Fruit fly (Drosophila melanogaster) whole organism, embryonic: Measurements from ENCODE around the gene MED27.
A peak's percentile ranks its signal among the peaks of the same experiment; 100 is the strongest.

Source experiments
- ATbp ChIP-seq: fragments of 200-800 bp; sonication (Bioruptor generic); optimal IDR thresholded peaks from 2 replicates; lab custom pipeline; 2017; ENCODE audit warnings: missing biosample characterization, mild to moderate bottlenecking, missing genetic modification characterization, missing genetic modification reagents
- Ada2b ChIP-seq: fragments of 200-800 bp; sonication (Bioruptor generic); IDR thresholded peaks from 2 replicates; pipeline ENCODE4 v1.3.6; 2022; ENCODE audit warnings: missing biosample characterization, missing genetic modification characterization
- CG11560 ChIP-seq: fragments of 200-800 bp; sonication (Bioruptor generic); IDR thresholded peaks from 3 replicates; pipeline ENCODE4 v1.3.6; 2022; ENCODE audit warnings: missing biosample characterization, missing genetic modification characterization
- CG11696 ChIP-seq: fragments of 200-800 bp; sonication (Bioruptor generic); IDR thresholded peaks from 2 replicates; pipeline ENCODE4 v1.3.6; 2022; ENCODE audit warnings: missing biosample characterization, missing genetic modification characterization
- CG11723 ChIP-seq: fragments of 200-800 bp; sonication (Bioruptor generic); optimal IDR thresholded peaks from 2 replicates; lab custom pipeline; 2017; ENCODE audit warnings: missing biosample characterization, mild to moderate bottlenecking, missing genetic modification characterization
- CG13424 ChIP-seq: fragments of 200-800 bp; sonication (Bioruptor generic); optimal IDR thresholded peaks from 2 replicates; lab custom pipeline; 2019; ENCODE audit warnings: missing biosample characterization, mild to moderate bottlenecking, missing genetic modification characterization, moderate library complexity
- CG14860 ChIP-seq: fragments of 200-800 bp; sonication (Bioruptor generic); IDR thresholded peaks from 3 replicates; pipeline ENCODE4 v1.3.6; 2022; ENCODE audit warnings: missing biosample characterization, missing genetic modification characterization; ENCODE audit not compliant: partially characterized antibody
- CG1602 ChIP-seq: fragments of 200-800 bp; sonication (Bioruptor generic); optimal IDR thresholded peaks from 3 replicates; lab custom pipeline; 2016; ENCODE audit warnings: missing biosample characterization, missing genetic modification characterization
- CG17612 ChIP-seq: fragments of 200-800 bp; sonication (Bioruptor generic); IDR thresholded peaks from 2 replicates; pipeline ENCODE4 v1.3.6; 2022; ENCODE audit warnings: missing biosample characterization, missing genetic modification characterization
- CG1832 ChIP-seq: fragments of 200-800 bp; sonication (Bioruptor generic); optimal IDR thresholded peaks from 2 replicates; lab custom pipeline; 2017; ENCODE audit warnings: missing biosample characterization, mild to moderate bottlenecking, missing genetic modification characterization, inconsistent platforms
- CG18599 ChIP-seq: fragments of 200-800 bp; sonication (Bioruptor generic); optimal IDR thresholded peaks from 3 replicates; lab custom pipeline; 2017; ENCODE audit warnings: missing biosample characterization, missing genetic modification characterization, mild to moderate bottlenecking, moderate library complexity, missing genetic modification reagents
- CG2116 ChIP-seq: fragments of 200-800 bp; sonication (Bioruptor generic); optimal IDR thresholded peaks from 3 replicates; lab custom pipeline; 2018; ENCODE audit warnings: missing biosample characterization, mild to moderate bottlenecking, missing genetic modification characterization
- CG2129 ChIP-seq: fragments of 200-800 bp; sonication (Bioruptor generic); IDR thresholded peaks from 2 replicates; pipeline ENCODE4 v1.3.6; 2022; ENCODE audit warnings: missing biosample characterization, missing genetic modification characterization; ENCODE audit not compliant: partially characterized antibody
- CG2678 ChIP-seq: fragments of 200-800 bp; sonication (Bioruptor generic); optimal IDR thresholded peaks from 3 replicates; lab custom pipeline; 2019; ENCODE audit warnings: missing biosample characterization, mild to moderate bottlenecking, missing genetic modification characterization, moderate library complexity
- CG4617 ChIP-seq: fragments of 200-800 bp; sonication (Bioruptor generic); optimal IDR thresholded peaks from 3 replicates; lab custom pipeline; 2016; ENCODE audit warnings: missing biosample characterization, missing genetic modification characterization, borderline replicate concordance
- CG4854 ChIP-seq: fragments of 200-800 bp; sonication (Bioruptor generic); optimal IDR thresholded peaks from 2 replicates; lab custom pipeline; 2016; ENCODE audit warnings: missing biosample characterization, missing genetic modification characterization, inconsistent platforms
- CG6254 ChIP-seq: fragments of 200-800 bp; sonication (Bioruptor generic); optimal IDR thresholded peaks from 3 replicates; lab custom pipeline; 2017; ENCODE audit warnings: mild to moderate bottlenecking, missing biosample characterization, missing genetic modification reagents, missing genetic modification characterization
- CG8089 ChIP-seq: fragments of 200-800 bp; sonication (Bioruptor generic); optimal IDR thresholded peaks from 3 replicates; lab custom pipeline; 2016; ENCODE audit warnings: missing biosample characterization, missing genetic modification characterization
- CG9437 ChIP-seq: fragments of 200-800 bp; sonication (Bioruptor generic); optimal IDR thresholded peaks from 2 replicates; lab custom pipeline; 2018; ENCODE audit warnings: missing biosample characterization, mild to moderate bottlenecking, missing genetic modification characterization
- CHES-1-like ChIP-seq: fragments of 200-800 bp; sonication (Bioruptor generic); optimal IDR thresholded peaks from 2 replicates; lab custom pipeline; 2016; ENCODE audit warnings: missing biosample characterization, missing genetic modification characterization
- D ChIP-seq, 2 experiments: fragments of 200-800 bp in 1 of 2; fragments of >200 bp in 1 of 2; sonication (Bioruptor generic) in 1 of 2; optimal IDR thresholded peaks; 2 replicates in 1 of 2; 3 replicates in 1 of 2; lab custom pipeline; 2017; ENCODE audit warnings: mild to moderate bottlenecking in 1 of 2, missing biosample characterization in 1 of 2, missing genetic modification characterization in 1 of 2, missing genetic modification reagents in 1 of 2
- Max ChIP-seq: fragments of 200-800 bp; sonication (Bioruptor generic); optimal IDR thresholded peaks from 2 replicates; lab custom pipeline; 2016; ENCODE audit warnings: missing biosample characterization, mild to moderate bottlenecking, missing genetic modification characterization
- Neu2 ChIP-seq: fragments of 200-800 bp; sonication (Bioruptor generic); optimal IDR thresholded peaks from 3 replicates; lab custom pipeline; 2016; ENCODE audit warnings: missing biosample characterization, missing genetic modification characterization, borderline replicate concordance
- Scr ChIP-seq: fragments of 200-800 bp; sonication (Bioruptor generic); IDR thresholded peaks from 2 replicates; pipeline ENCODE4 v1.3.6; 2022; ENCODE audit warnings: missing biosample characterization, missing genetic modification characterization; ENCODE audit not compliant: partially characterized antibody
- Sry-δ ChIP-seq: fragments of 200-800 bp; sonication (Bioruptor generic); optimal IDR thresholded peaks from 2 replicates; lab custom pipeline; 2016; ENCODE audit warnings: missing biosample characterization, missing genetic modification characterization
- TFAM ChIP-seq: fragments of 200-800 bp; sonication (Bioruptor generic); optimal IDR thresholded peaks from 2 replicates; lab custom pipeline; 2017; ENCODE audit warnings: missing biosample characterization, missing genetic modification characterization, inconsistent platforms
- ab ChIP-seq: fragments of 200-800 bp; sonication (Bioruptor generic); optimal IDR thresholded peaks from 2 replicates; lab custom pipeline; 2016; ENCODE audit warnings: missing biosample characterization, missing genetic modification characterization
- ash1 ChIP-seq: fragments of 200-800 bp; sonication (Bioruptor generic); optimal IDR thresholded peaks from 2 replicates; lab custom pipeline; 2018; ENCODE audit warnings: missing biosample characterization, mild to moderate bottlenecking, missing genetic modification characterization
- btn ChIP-seq: fragments of 200-800 bp; sonication (Bioruptor generic); optimal IDR thresholded peaks from 2 replicates; lab custom pipeline; 2016; ENCODE audit warnings: missing biosample characterization, missing genetic modification characterization
- chm ChIP-seq: fragments of 200-800 bp; sonication (Bioruptor generic); IDR thresholded peaks from 2 replicates; pipeline ENCODE4 v1.3.6; 2022; ENCODE audit warnings: missing biosample characterization, missing genetic modification characterization
- eve ChIP-seq, 2 experiments: fragments of >200 bp; optimal IDR thresholded peaks; 2 replicates each; lab custom pipeline; 2017; ENCODE audit warnings: missing biosample characterization in 2 of 2, missing genetic modification characterization in 2 of 2
- ewg ChIP-seq: fragments of 200-800 bp; sonication (Bioruptor generic); optimal IDR thresholded peaks from 3 replicates; lab custom pipeline; 2017; ENCODE audit warnings: mild to moderate bottlenecking, missing biosample characterization, missing genetic modification reagents, missing genetic modification characterization
- eyg ChIP-seq: fragments of 200-800 bp; sonication (Bioruptor generic); optimal IDR thresholded peaks from 3 replicates; lab custom pipeline; 2016; ENCODE audit warnings: missing biosample characterization, missing genetic modification characterization
- her ChIP-seq: fragments of 200-800 bp; sonication (Bioruptor generic); optimal IDR thresholded peaks from 2 replicates; lab custom pipeline; 2016; ENCODE audit warnings: missing biosample characterization, missing genetic modification characterization
- hth ChIP-seq: fragments of >200 bp; optimal IDR thresholded peaks from 2 replicates; lab custom pipeline; 2017; ENCODE audit warnings: inconsistent platforms
- kay ChIP-seq: fragments of 200-800 bp; sonication (Bioruptor generic); optimal IDR thresholded peaks from 2 replicates; lab custom pipeline; 2016; ENCODE audit warnings: missing biosample characterization, missing genetic modification characterization
- lmd ChIP-seq: fragments of 200-800 bp; sonication (Bioruptor generic); IDR thresholded peaks from 2 replicates; pipeline ENCODE4 v1.3.6; 2022; ENCODE audit warnings: missing biosample characterization, missing genetic modification characterization
- mld ChIP-seq: fragments of 200-800 bp; sonication (Bioruptor generic); IDR thresholded peaks from 3 replicates; pipeline ENCODE4 v1.3.6; 2022; ENCODE audit warnings: missing biosample characterization, missing genetic modification characterization; ENCODE audit not compliant: partially characterized antibody
- nom ChIP-seq: fragments of 200-800 bp; sonication (Bioruptor generic); optimal IDR thresholded peaks from 2 replicates; lab custom pipeline; 2017; ENCODE audit warnings: missing biosample characterization, missing genetic modification characterization, mild to moderate bottlenecking, moderate library complexity, missing genetic modification reagents
- onecut ChIP-seq: fragments of 200-800 bp; sonication (Bioruptor generic); IDR thresholded peaks from 2 replicates; pipeline ENCODE4 v1.3.6; 2022; ENCODE audit warnings: missing biosample characterization, missing genetic modification characterization
- phol ChIP-seq: fragments of 200-800 bp; sonication (Bioruptor generic); optimal IDR thresholded peaks from 3 replicates; lab custom pipeline; 2018; ENCODE audit warnings: missing biosample characterization, mild to moderate bottlenecking, missing genetic modification characterization, moderate library complexity
- prd ChIP-seq, 3 experiments: fragments of >200 bp in 2 of 3; fragments of 200-800 bp in 1 of 3; sonication (Bioruptor generic) in 1 of 3; optimal IDR thresholded peaks in 2 of 3; IDR thresholded peaks in 1 of 3; 2 replicates in 2 of 3; 3 replicates in 1 of 3; pipeline versions ENCODE4 v1.3.6 to Lab custom; 2017 to 2022; ENCODE audit warnings: missing biosample characterization in 1 of 3, missing genetic modification characterization in 1 of 3
- row ChIP-seq: fragments of 200-800 bp; sonication (Bioruptor generic); IDR thresholded peaks from 3 replicates; pipeline ENCODE4 v1.3.6; 2022; ENCODE audit warnings: missing biosample characterization, missing genetic modification characterization
- sr ChIP-seq: fragments of 200-800 bp; sonication (Bioruptor generic); IDR thresholded peaks from 3 replicates; pipeline ENCODE4 v1.3.6; 2022; ENCODE audit warnings: missing biosample characterization, missing genetic modification characterization
- tin ChIP-seq: fragments of 200-800 bp; sonication (Bioruptor generic); optimal IDR thresholded peaks from 3 replicates; lab custom pipeline; 2016; ENCODE audit warnings: missing biosample characterization, missing genetic modification characterization
- vvl ChIP-seq: fragments of 200-800 bp; sonication (Bioruptor generic); IDR thresholded peaks from 2 replicates; pipeline ENCODE4 v1.3.6; 2022; ENCODE audit warnings: missing biosample characterization, missing genetic modification characterization
- zf30C ChIP-seq: fragments of 200-800 bp; sonication (Bioruptor generic); optimal IDR thresholded peaks from 3 replicates; lab custom pipeline; 2018; ENCODE audit warnings: missing biosample characterization, mild to moderate bottlenecking, missing genetic modification characterization

The MED27 gene

dm6 chr3R:5620387-5620956 lies 34.5 kb upstream of the MED27 start (continued):
- TF ChIP-seq CG2678 (tag; lab: Kevin White, UChicago) (peak; percentile 80), Max (GFP tag; lab: Kevin White, UChicago) (peak; percentile 46), Ada2b (0 out of 2 replicates have a peak, but pooled peaks have one; percentile 46), ewg (GFP tag; lab: Kevin White, UChicago) (peak; percentile 49), CG4617 (peak; percentile 23), CG11560 (tag; lab: Robert Waterston, UW) (no peak), her (GFP tag; lab: Kevin White, UChicago) (peak; percentile 44), CG4854 (no peak), btn (peak; percentile 50), eyg (GFP tag; lab: Kevin White, UChicago) (no peak), zf30C (GFP tag; lab: Kevin White, UChicago) (peak; percentile 34), tin (peak; percentile 47), CG18599 (GFP tag; lab: Kevin White, UChicago) (peak; percentile 65), Scr (GFP tag; lab: Robert Waterston, UW) (no peak), Sry-δ (no peak)
- TF ChIP-seq, all 482 proteins: peak for 309

- TF ChIP-seq prd (optimal IDR thresholded peaks at IDR 0.05; lab: Kevin White, UChicago) (no peak), prd (GFP tag; IDR thresholded peaks at IDR 0.05; lab: Robert Waterston, UW) (no peak), ATbp (GFP tag; lab: Kevin White, UChicago) (no peak), TFAM (no peak), D (optimal IDR thresholded peaks at IDR 0.05; lab: Kevin White, UChicago) (no peak), D (GFP tag; optimal IDR thresholded peaks at IDR 0.05; lab: Kevin White, UChicago) (no peak), eve (GFP tag; optimal IDR thresholded peaks at IDR 0.05; lab: Kevin White, UChicago) (no peak), CG17612 (GFP tag; lab: Robert Waterston, UW) (no peak), onecut (no peak), hth (lab: Kevin White, UChicago) (no peak), ash1 (GFP tag; lab: Kevin White, UChicago) (no peak), mld (GFP tag; lab: Robert Waterston, UW) (0 out of 3 replicates have a peak, but pooled peaks have one; percentile 17), CG13424 (tag; lab: Kevin White, UChicago) (no peak), lmd (GFP tag; lab: Robert Waterston, UW) (no peak), row (no peak), CG1602 (GFP tag; lab: Kevin White, UChicago) (no peak), CG2129 (no peak), CG9437 (no peak), sr (GFP tag; lab: Robert Waterston, UW) (no peak), chm (GFP tag; lab: Robert Waterston, UW) (0 out of 2 replicates have a peak, but pooled peaks have one; percentile 9), CG11723 (GFP tag; lab: Kevin White, UChicago) (no peak), nom (peak; percentile 95), CHES-1-like (GFP tag; lab: Kevin White, UChicago) (no peak), kay (GFP tag; lab: Kevin White, UChicago) (peak; percentile 8), phol (tag; lab: Kevin White, UChicago) (no peak), CG1832 (GFP tag; lab: Kevin White, UChicago) (no peak), CG6254 (GFP tag; lab: Kevin White, UChicago) (no peak), CG2116 (GFP tag; lab: Kevin White, UChicago) (no peak), CG14860 (0 out of 3 replicates have a peak, but pooled peaks have one; percentile 19), Neu2 (GFP tag; lab: Kevin White, UChicago) (no peak), vvl (GFP tag; lab: Robert Waterston, UW) (peak; percentile 70; the same call in 1 of the 2 replicates), CG11696 (GFP tag; lab: Robert Waterston, UW) (no peak), CG8089 (GFP tag; lab: Kevin White, UChicago) (no peak), ab (GFP tag; lab: Kevin White, UChicago) (no peak)
These were observed 33.1 kb upstream of the MED27 start for dm6 chr3R:5621714-5622405.
